Worm (Caenorhabditis elegans) whole organism, L4 larva: ENCODE data around the gene T09A5.14.

Source experiments
- F37D6.2 ChIP-seq: sonication (generic microtip); optimal IDR thresholded peaks from 2 replicates; lab custom pipeline; 2016; ENCODE audit warnings: mild to moderate bottlenecking, missing genetic modification characterization, missing compliant biosample characterization
- F44E2.7 ChIP-seq: fragments of 200-800 bp; sonication (Bioruptor generic); IDR thresholded peaks from 2 replicates; pipeline ENCODE4 v2.1.2; 2022; ENCODE audit warnings: missing genetic modification characterization, missing compliant biosample characterization
- Y5F2A.4 ChIP-seq: fragments of 200-800 bp; sonication (Bioruptor generic); optimal IDR thresholded peaks from 2 replicates; lab custom pipeline; 2018; ENCODE audit warnings: mild to moderate bottlenecking, missing genetic modification characterization, missing compliant biosample characterization
- aha-1 ChIP-seq: fragments of 150-350 bp; peaks from one replicate; lab custom pipeline; 2014; ENCODE audit warnings: missing biosample characterization, missing genetic modification characterization
- ama-1 ChIP-seq: fragments of 150-350 bp; optimal IDR thresholded peaks from 2 replicates; lab custom pipeline; 2014; ENCODE audit warnings: inconsistent platforms, mixed read lengths
- arid-1 ChIP-seq: fragments of 200-800 bp; sonication (Bioruptor generic); conservative IDR thresholded peaks from 2 replicates; pipeline ENCODE4 v1.3.6; 2022; ENCODE audit warnings: missing genetic modification reagents, missing genetic modification characterization, missing compliant biosample characterization
- ceh-28 ChIP-seq: fragments of 150-350 bp; optimal IDR thresholded peaks from 2 replicates; lab custom pipeline; 2014; ENCODE audit warnings: missing biosample characterization, missing genetic modification reagents, missing genetic modification characterization
- ceh-62 ChIP-seq: sonication (generic microtip); optimal IDR thresholded peaks from 2 replicates; lab custom pipeline; 2017; ENCODE audit warnings: missing biosample characterization, missing genetic modification characterization
- ces-1 ChIP-seq: fragments of 150-350 bp; sonication (generic microtip); optimal IDR thresholded peaks from 4 replicates; lab custom pipeline; 2014; ENCODE audit warnings: missing biosample characterization, missing genetic modification reagents, missing genetic modification characterization
- daf-16 ChIP-seq, 3 experiments: sonication (generic microtip); optimal IDR thresholded peaks; 2 replicates each; lab custom pipeline; 2016 to 2017; ENCODE audit warnings: missing genetic modification characterization in 3 of 3, missing genetic modification reagents in 3 of 3, mild to moderate bottlenecking in 2 of 3, missing compliant biosample characterization in 2 of 3, missing biosample characterization in 1 of 3, moderate library complexity in 1 of 3
- dmd-8 ChIP-seq: fragments of 200-800 bp; sonication (Bioruptor generic); IDR thresholded peaks from 2 replicates; pipeline ENCODE4 v1.3.6; 2022; ENCODE audit warnings: missing genetic modification characterization, missing compliant biosample characterization
- dve-1 ChIP-seq: sonication (generic microtip); optimal IDR thresholded peaks from 2 replicates; lab custom pipeline; 2017; ENCODE audit warnings: antibody characterized with exemption, mild to moderate bottlenecking, missing genetic modification characterization, missing compliant biosample characterization; ENCODE audit not compliant: insufficient read depth
- egl-27 ChIP-seq: sonication (generic microtip); optimal IDR thresholded peaks from 3 replicates; lab custom pipeline; 2017; ENCODE audit warnings: missing biosample characterization, missing genetic modification reagents, missing genetic modification characterization
- hlh-11 ChIP-seq: fragments of 200-800 bp; sonication (Bioruptor generic); optimal IDR thresholded peaks from 2 replicates; lab custom pipeline; 2018; ENCODE audit warnings: mild to moderate bottlenecking, missing genetic modification characterization, missing compliant biosample characterization
- hlh-30 ChIP-seq: sonication (generic microtip); optimal IDR thresholded peaks from 2 replicates; lab custom pipeline; 2017; ENCODE audit warnings: antibody characterized with exemption, mild to moderate bottlenecking, missing genetic modification characterization, missing compliant biosample characterization; ENCODE audit not compliant: insufficient read depth
- hmg-1.1 ChIP-seq: fragments of 200-800 bp; sonication (Bioruptor generic); IDR thresholded peaks from 2 replicates; pipeline ENCODE4 v1.3.6; 2022; ENCODE audit warnings: missing genetic modification reagents, missing genetic modification characterization, missing compliant biosample characterization
- lin-13 ChIP-seq: fragments of 150-350 bp; optimal IDR thresholded peaks from 2 replicates; lab custom pipeline; 2014; ENCODE audit warnings: missing biosample characterization, missing genetic modification reagents, missing genetic modification characterization
- lin-39 ChIP-seq: fragments of 150-350 bp; optimal IDR thresholded peaks from 2 replicates; lab custom pipeline; 2014; ENCODE audit warnings: missing biosample characterization, missing genetic modification reagents, missing genetic modification characterization
- lir-3 ChIP-seq: sonication (generic microtip); optimal IDR thresholded peaks from 2 replicates; lab custom pipeline; 2016; ENCODE audit warnings: mild to moderate bottlenecking, missing genetic modification characterization, missing compliant biosample characterization
- lsy-2 ChIP-seq, 2 experiments: fragments of 150-350 bp in 1 of 2; sonication (generic microtip) in 1 of 2; optimal IDR thresholded peaks; 2 replicates each; lab custom pipeline; 2014 to 2017; ENCODE audit warnings: missing biosample characterization in 2 of 2, missing genetic modification characterization in 2 of 2
- mep-1 ChIP-seq: fragments of 150-350 bp; sonication (generic microtip); optimal IDR thresholded peaks from 3 replicates; lab custom pipeline; 2014; ENCODE audit warnings: missing biosample characterization, missing genetic modification characterization
- mes-2 ChIP-seq: sonication (generic microtip); optimal IDR thresholded peaks from 2 replicates; lab custom pipeline; 2016; ENCODE audit warnings: missing genotype, mild to moderate bottlenecking, missing genetic modification characterization, missing compliant biosample characterization; ENCODE audit not compliant: poor library complexity, severe bottlenecking
- mxl-3 ChIP-seq: fragments of 200-800 bp; sonication (Bioruptor generic); optimal IDR thresholded peaks from 2 replicates; lab custom pipeline; 2018; ENCODE audit warnings: mild to moderate bottlenecking, missing genetic modification characterization, missing compliant biosample characterization
- nhr-10 ChIP-seq: fragments of 150-350 bp; optimal IDR thresholded peaks from 2 replicates; lab custom pipeline; 2014; ENCODE audit warnings: missing biosample characterization, missing genetic modification characterization
- nhr-102 ChIP-seq: sonication (generic microtip); optimal IDR thresholded peaks from 2 replicates; lab custom pipeline; 2016; ENCODE audit warnings: mild to moderate bottlenecking, missing genetic modification characterization, moderate library complexity, missing compliant biosample characterization
- nhr-11 ChIP-seq: fragments of 150-350 bp; optimal IDR thresholded peaks from 2 replicates; lab custom pipeline; 2014; ENCODE audit warnings: missing biosample characterization, missing genetic modification characterization
- nhr-237 ChIP-seq: sonication (generic microtip); optimal IDR thresholded peaks from 2 replicates; lab custom pipeline; 2017; ENCODE audit warnings: missing biosample characterization, missing genetic modification characterization
- nhr-28 ChIP-seq: fragments of 150-350 bp; optimal IDR thresholded peaks from 2 replicates; lab custom pipeline; 2014; ENCODE audit warnings: missing biosample characterization, missing genetic modification characterization
- nhr-48 ChIP-seq: sonication (generic microtip); optimal IDR thresholded peaks from 2 replicates; lab custom pipeline; 2016; ENCODE audit warnings: mild to moderate bottlenecking, missing genetic modification characterization, missing compliant biosample characterization
- nhr-6 ChIP-seq: fragments of 150-350 bp; optimal IDR thresholded peaks from 2 replicates; lab custom pipeline; 2014; ENCODE audit warnings: missing biosample characterization, missing genetic modification characterization
- nhr-77 ChIP-seq: fragments of 150-350 bp; optimal IDR thresholded peaks from 2 replicates; lab custom pipeline; 2014; ENCODE audit warnings: missing biosample characterization, missing genetic modification characterization
- php-3 ChIP-seq: fragments of 200-800 bp; sonication (Bioruptor generic); IDR thresholded peaks from 2 replicates; pipeline ENCODE4 v1.3.6; 2022; ENCODE audit warnings: missing genetic modification reagents, missing genetic modification characterization, missing compliant biosample characterization
- pqm-1 ChIP-seq: sonication (generic microtip); optimal IDR thresholded peaks from 2 replicates; lab custom pipeline; 2017; ENCODE audit warnings: missing biosample characterization, missing genetic modification characterization
- rbr-2 ChIP-seq: sonication (generic microtip); optimal IDR thresholded peaks from 2 replicates; lab custom pipeline; 2016; ENCODE audit warnings: missing genotype, missing genetic modification characterization, missing compliant biosample characterization
- saeg-2 ChIP-seq: fragments of 200-800 bp; sonication (Bioruptor generic); IDR thresholded peaks from 2 replicates; pipeline ENCODE4 v1.3.6; 2022; ENCODE audit warnings: missing genetic modification reagents, missing genetic modification characterization, missing compliant biosample characterization
- skn-1 ChIP-seq: fragments of 150-350 bp; optimal IDR thresholded peaks from 2 replicates; lab custom pipeline; 2014; ENCODE audit warnings: missing biosample characterization, missing genetic modification characterization
- snpc-1.2 ChIP-seq: fragments of 200-800 bp; sonication (Bioruptor generic); IDR thresholded peaks from 2 replicates; pipeline ENCODE4 v1.3.6; 2022; ENCODE audit warnings: missing genetic modification reagents, missing genetic modification characterization, missing compliant biosample characterization
- spr-3 ChIP-seq: fragments of 200-800 bp; sonication (Bioruptor generic); optimal IDR thresholded peaks from 2 replicates; lab custom pipeline; 2018; ENCODE audit warnings: mild to moderate bottlenecking, missing genetic modification characterization, missing compliant biosample characterization
- tag-97 ChIP-seq: fragments of 200-800 bp; sonication (Bioruptor generic); IDR thresholded peaks from 2 replicates; pipeline ENCODE4 v1.3.6; 2022; ENCODE audit warnings: missing genetic modification characterization, missing compliant biosample characterization
- tra-1 ChIP-seq: fragments of 200-800 bp; sonication (Bioruptor generic); IDR thresholded peaks from 2 replicates; pipeline ENCODE4 v1.3.6; 2022; ENCODE audit warnings: missing genetic modification reagents, missing genetic modification characterization, missing compliant biosample characterization
- unc-62 ChIP-seq, 3 experiments: fragments of 150-350 bp in 1 of 3; sonication (generic microtip); optimal IDR thresholded peaks in 2 of 3; peaks in 1 of 3; 1 replicate in 1 of 3; 2 replicates in 2 of 3; lab custom pipeline; 2014 to 2017; ENCODE audit warnings: missing biosample characterization in 3 of 3, missing genetic modification characterization in 3 of 3, missing genetic modification reagents in 3 of 3, missing genotype in 1 of 3
- zip-11 ChIP-seq: fragments of 200-800 bp; sonication (Bioruptor generic); IDR thresholded peaks from 2 replicates; pipeline ENCODE4 v1.3.6; 2022; ENCODE audit warnings: missing genetic modification characterization, missing compliant biosample characterization
- zip-2 ChIP-seq: fragments of 150-350 bp; optimal IDR thresholded peaks from 2 replicates; lab custom pipeline; 2014; ENCODE audit warnings: missing biosample characterization, missing genetic modification characterization
- ztf-7 ChIP-seq: fragments of 150-350 bp; optimal IDR thresholded peaks from 2 replicates; lab custom pipeline; 2014; ENCODE audit warnings: missing biosample characterization, missing genetic modification characterization

Gene T09A5.14

DNA sequence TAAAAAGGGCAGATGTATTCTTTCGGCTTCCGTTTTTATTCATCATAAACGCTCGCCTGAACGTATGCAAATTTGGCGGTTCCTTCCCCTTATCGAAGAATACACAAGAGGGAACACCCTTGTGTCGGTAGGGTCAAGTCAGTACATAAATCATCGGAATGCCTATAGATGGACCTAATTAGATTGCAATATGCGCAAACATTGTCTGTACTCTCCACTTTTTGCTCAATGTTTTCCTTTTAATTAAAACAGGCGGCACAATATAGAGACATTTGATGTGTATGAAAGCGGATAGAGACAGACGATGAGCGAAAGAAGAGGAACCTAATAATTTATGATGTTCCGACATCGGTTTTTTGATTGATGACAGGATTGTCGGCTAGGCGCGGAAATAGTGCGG is 17.9 kb upstream of the T09A5.14 start:
- TF ChIP-seq ceh-28 (tag; lab: Kevin White, UChicago) (no peak), mes-2 (tag; lab: Kevin White, UChicago) (peak; percentile 19), nhr-6 (tag; lab: Kevin White, UChicago) (peak; percentile 57), unc-62 (GFP tag; optimal IDR thresholded peaks at IDR 0.05 in 1 of 2; lab: Kevin White, UChicago) (peak in 1 of 2 experiments; percentile 25), unc-62 (tag; optimal IDR thresholded peaks at IDR 0.05; lab: Kevin White, UChicago) (no peak), zip-11 (no peak), tag-97 (GFP tag; lab: Robert Waterston, UW) (no peak), ceh-62 (tag; lab: Kevin White, UChicago) (no peak)

DNA sequence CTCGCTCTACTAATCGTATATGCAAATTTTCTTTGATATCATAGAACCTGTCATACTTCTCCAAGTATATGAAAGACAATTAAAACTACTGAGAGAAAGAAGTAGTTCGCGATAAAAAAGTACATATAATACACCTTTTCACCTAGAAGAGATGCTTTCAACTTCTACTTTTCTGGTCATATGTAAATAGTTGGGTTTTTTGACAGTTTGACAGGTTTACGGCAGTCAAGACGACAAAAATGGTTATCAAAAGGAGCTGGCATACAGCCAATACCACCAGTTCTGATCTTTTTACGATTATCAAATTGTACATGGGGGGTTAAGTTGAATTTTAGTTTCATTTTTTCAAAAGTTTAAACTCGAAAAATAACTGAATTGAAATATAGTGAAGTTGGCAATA is 17.2 kb upstream of the T09A5.14 start:
- TF ChIP-seq hlh-30 (tag; lab: Kevin White, UChicago) (peak; percentile 7), nhr-102 (tag; lab: Kevin White, UChicago) (peak; percentile 29), hmg-1.1 (GFP tag; lab: Robert Waterston, UW) (no peak), pqm-1 (peak; percentile 89), nhr-77 (tag; lab: Kevin White, UChicago) (peak; percentile 40), unc-62 (GFP tag; optimal IDR thresholded peaks at IDR 0.05 in 1 of 2; lab: Kevin White, UChicago) (peak; percentile 8 to 73), unc-62 (tag; optimal IDR thresholded peaks at IDR 0.05; lab: Kevin White, UChicago) (no peak), ces-1 (GFP tag; lab: Kevin White, UChicago) (no peak), nhr-28 (tag; lab: Kevin White, UChicago) (peak; percentile 73), nhr-48 (tag; lab: Kevin White, UChicago) (peak; percentile 34), hlh-11 (tag; lab: Kevin White, UChicago) (peak; percentile 86), spr-3 (no peak), php-3 (GFP tag; lab: Robert Waterston, UW) (peak; percentile 96), tra-1 (GFP tag; lab: Robert Waterston, UW) (peak; percentile 84), aha-1 (peak; percentile 57), daf-16 (GFP tag; optimal IDR thresholded peaks at IDR 0.05; lab: Kevin White, UChicago) (no peak), daf-16 (tag; optimal IDR thresholded peaks at IDR 0.05; lab: Kevin White, UChicago) (peak; percentile 90), lsy-2 (tag; optimal IDR thresholded peaks at IDR 0.05; lab: Kevin White, UChicago) (peak in 1 of 2 experiments; percentile 10), ceh-62 (tag; lab: Kevin White, UChicago) (no peak), dve-1 (tag; lab: Kevin White, UChicago) (peak; percentile 93), mes-2 (tag; lab: Kevin White, UChicago) (no peak)

DNA sequence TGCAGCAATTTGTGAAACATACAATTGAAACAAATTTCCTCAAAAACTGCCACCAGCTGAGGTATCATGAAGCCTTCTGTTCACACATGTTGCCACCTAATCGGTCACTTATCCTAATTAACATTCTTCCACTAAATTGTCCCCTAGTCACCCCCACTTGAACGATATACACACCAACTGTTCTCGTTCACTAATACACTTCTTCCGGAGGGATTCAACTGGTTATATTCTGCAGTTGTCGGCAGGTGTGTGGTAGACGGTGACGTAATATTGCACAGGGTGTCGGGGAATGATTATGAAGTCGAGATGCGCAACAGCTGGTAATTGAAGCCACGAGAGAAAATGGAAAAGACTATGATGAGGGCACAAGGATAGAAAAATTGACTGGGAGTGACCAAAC is 16.7 kb upstream of the T09A5.14 start:
- no peak for TF ChIP-seq hlh-30 (tag; lab: Kevin White, UChicago)
- no peak for TF ChIP-seq F37D6.2 (tag; lab: Kevin White, UChicago)
- TF ChIP-seq aha-1, result no peak
- no peak for TF ChIP-seq hlh-11 (tag; lab: Kevin White, UChicago)
- no peak for TF ChIP-seq dmd-8
- TF ChIP-seq nhr-11 (tag; lab: Kevin White, UChicago), result no peak
- TF ChIP-seq mxl-3 (GFP tag; lab: Kevin White, UChicago), result no peak
- no peak for TF ChIP-seq snpc-1.2 (GFP tag; lab: Robert Waterston, UW)
- TF ChIP-seq arid-1 (GFP tag; lab: Robert Waterston, UW), result no peak
- TF ChIP-seq nhr-10, result no peak
- no peak for TF ChIP-seq skn-1 (tag; lab: Kevin White, UChicago)
- TF ChIP-seq nhr-237 (tag; lab: Kevin White, UChicago), result no peak
- TF ChIP-seq pqm-1, result no peak
- no peak for TF ChIP-seq zip-2 (tag; lab: Kevin White, UChicago)

DNA sequence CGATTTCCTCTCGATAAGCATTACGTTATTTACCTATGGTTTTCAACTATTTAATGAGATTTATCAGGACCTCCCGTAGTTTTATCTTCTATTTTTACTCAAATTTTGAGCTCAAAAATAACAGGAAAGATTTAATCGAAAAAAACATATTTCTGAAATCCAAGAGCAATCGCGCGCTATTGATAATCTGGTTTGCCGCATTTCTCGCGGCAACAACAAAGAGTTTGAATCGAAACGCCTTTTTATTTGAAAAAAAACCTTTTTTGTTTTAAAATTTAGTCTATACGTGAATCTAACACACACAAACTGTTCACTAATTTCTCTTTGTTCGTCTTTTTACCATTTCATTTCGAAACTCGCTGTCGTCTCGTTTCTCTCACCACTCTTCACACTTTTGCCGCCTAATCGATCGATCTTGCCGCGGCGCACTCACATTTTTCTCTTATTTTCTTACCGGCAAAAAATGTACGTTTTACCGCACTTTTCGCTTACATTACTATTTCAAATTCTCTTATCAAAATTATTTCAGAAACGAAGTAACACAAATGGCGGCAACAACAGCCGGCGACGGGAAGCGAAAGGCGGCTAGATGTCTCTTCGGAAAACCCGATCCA is 15.9 kb upstream of the T09A5.14 start, which contains the start of gene cki-2:
Gene cki-2, plus strand, starts transcription at position 337 of the 614 bp plus-strand sequence.
- TF ChIP-seq lir-3 (tag; lab: Kevin White, UChicago) (no peak), mep-1 (tag; lab: Kevin White, UChicago) (no peak), egl-27 (tag; lab: Kevin White, UChicago) (no peak), arid-1 (GFP tag; lab: Robert Waterston, UW) (no peak), nhr-6 (tag; lab: Kevin White, UChicago) (no peak), hlh-30 (tag; lab: Kevin White, UChicago) (no peak), Y5F2A.4 (no peak), lin-39 (no peak), F44E2.7 (GFP tag; lab: Robert Waterston, UW) (no peak), lsy-2 (tag; optimal IDR thresholded peaks at IDR 0.05; lab: Kevin White, UChicago) (peak in 1 of 2 experiments; percentile 7), ama-1 (no peak), rbr-2 (tag; lab: Kevin White, UChicago) (no peak), ztf-7 (tag; lab: Kevin White, UChicago) (no peak), nhr-77 (tag; lab: Kevin White, UChicago) (no peak), daf-16 (GFP tag; optimal IDR thresholded peaks at IDR 0.05; lab: Kevin White, UChicago) (no peak), daf-16 (tag; optimal IDR thresholded peaks at IDR 0.05; lab: Kevin White, UChicago) (peak; percentile 26), lin-13 (GFP tag; lab: Kevin White, UChicago) (no peak), saeg-2 (GFP tag; lab: Robert Waterston, UW) (no peak)
